Fruit fly (Drosophila melanogaster): ENCODE results near the gene Aduk.
A peak's percentile ranks its signal among the peaks of the same experiment; 100 is the strongest.

Gene Aduk

DNA sequence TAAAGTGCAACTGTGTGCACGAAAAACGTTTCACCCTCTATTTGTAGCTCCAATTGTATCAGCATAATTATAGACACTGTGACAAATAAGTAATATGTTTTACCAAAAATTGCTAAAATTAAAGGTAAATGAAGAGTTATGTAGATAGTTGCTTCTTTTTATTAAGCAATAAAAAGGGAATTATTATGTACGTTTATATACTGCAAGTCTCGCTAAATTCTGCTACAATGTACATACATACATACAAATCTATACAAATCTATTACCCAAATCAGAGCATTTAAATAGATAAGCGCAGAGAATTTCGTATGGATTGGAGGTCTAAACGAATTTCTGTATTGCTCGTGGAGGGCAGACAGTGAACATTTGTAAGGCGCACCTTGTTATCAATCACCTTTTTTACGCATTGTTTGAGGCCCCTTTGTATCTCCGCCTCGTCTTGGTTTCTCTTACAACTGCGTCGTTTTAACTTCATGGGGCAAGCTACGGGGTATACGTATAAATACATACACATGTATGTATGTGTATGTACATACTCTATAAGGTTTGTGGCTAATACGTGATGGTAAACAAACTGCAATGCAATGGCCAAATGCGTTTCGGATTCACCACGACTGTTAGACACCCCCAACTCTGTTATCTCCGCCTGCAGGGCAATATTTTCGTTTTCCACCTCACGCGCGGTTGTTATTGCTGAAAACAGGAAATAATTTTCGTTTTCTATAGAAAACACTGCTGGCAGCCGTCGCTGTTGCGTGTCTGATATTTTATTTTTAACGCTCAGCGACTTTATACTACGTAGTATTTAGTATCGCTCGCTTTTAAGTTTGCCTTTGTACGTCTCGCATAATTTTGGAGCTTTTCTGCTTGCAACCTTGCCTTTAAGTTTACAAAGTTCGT lies 4.9 kb upstream of the Aduk start (continued):
- TF ChIP-seq repo (GFP tag; optimal IDR thresholded peaks at IDR 0.05) (no peak), cas (GFP tag; IDR thresholded peaks at IDR 0.05) (no peak), CG13894 (tag; optimal IDR thresholded peaks at IDR 0.05) (no peak), Bteb2 (GFP tag; optimal IDR thresholded peaks at IDR 0.05) (peak; percentile 28), gt (GFP tag; IDR thresholded peaks at IDR 0.05) (no peak), CG17568 (GFP tag; optimal IDR thresholded peaks at IDR 0.05) (peak; percentile 64), CG34224 (GFP tag; IDR thresholded peaks at IDR 0.05; ENCODE audit: partially characterized antibody) (no peak), Lhr (GFP tag; optimal IDR thresholded peaks at IDR 0.05) (peak; percentile 40), gcm (GFP tag; optimal IDR thresholded peaks at IDR 0.05) (peak; percentile 72), lola (GFP tag; optimal IDR thresholded peaks at IDR 0.05) (peak in 1 of 3 experiments; percentile 80), CG6689 (GFP tag; IDR thresholded peaks at IDR 0.05) (peak; percentile 50; the same call in 1 of the 2 replicates), Usf (GFP tag; optimal IDR thresholded peaks at IDR 0.05) (no peak), Poxn (GFP tag; IDR thresholded peaks at IDR 0.05) (no peak), CG7556 (GFP tag; optimal IDR thresholded peaks at IDR 0.05) (peak; percentile 74), CG3847 (GFP tag; IDR thresholded peaks at IDR 0.05) (0 out of 2 replicates have a peak, but pooled peaks have one; percentile 35), CG15514 (GFP tag; optimal IDR thresholded peaks at IDR 0.05) (peak; percentile 1), CG2889 (GFP tag; IDR thresholded peaks at IDR 0.05) (no peak), trh (GFP tag; optimal IDR thresholded peaks at IDR 0.05) (no peak), Taf1 (GFP tag; IDR thresholded peaks at IDR 0.05) (0 out of 2 replicates have a peak, but pooled peaks have one; percentile 21), fd3F (GFP tag; optimal IDR thresholded peaks at IDR 0.05) (no peak), Sox102F (GFP tag; optimal IDR thresholded peaks at IDR 0.05) (peak; percentile 79), grau (tag; optimal IDR thresholded peaks at IDR 0.05) (peak; percentile 77), CTCF (GFP tag; optimal IDR thresholded peaks at IDR 0.05) (no peak), vnd (GFP tag; IDR thresholded peaks at IDR 0.05; ENCODE audit: partially characterized antibody) (no peak), onecut (GFP tag; IDR thresholded peaks at IDR 0.05) (no peak), NC2β (GFP tag; optimal IDR thresholded peaks at IDR 0.05) (peak; percentile 55), CG17361 (GFP tag; IDR thresholded peaks at IDR 0.05) (peak; percentile 80), run (tag; optimal IDR thresholded peaks at IDR 0.05) (peak; percentile 16), Fer2 (tag; optimal IDR thresholded peaks at IDR 0.05) (no peak), insv (GFP tag; optimal IDR thresholded peaks at IDR 0.05) (no peak), ap (GFP tag; IDR thresholded peaks at IDR 0.05) (no peak), fd96Cb (tag; optimal IDR thresholded peaks at IDR 0.05) (peak; percentile 75), CG9876 (GFP tag; optimal IDR thresholded peaks at IDR 0.05) (no peak), Mad (GFP tag; optimal IDR thresholded peaks at IDR 0.05) (no peak), Tbp (GFP tag; optimal IDR thresholded peaks at IDR 0.05) (no peak), kah (GFP tag; optimal IDR thresholded peaks at IDR 0.05) (no peak), CG4404 (GFP tag; IDR thresholded peaks at IDR 0.05) (no peak), sisA (GFP tag; IDR thresholded peaks at IDR 0.05) (peak; percentile 31; the same call in 1 of the 2 replicates), her (GFP tag; optimal IDR thresholded peaks at IDR 0.05) (no peak), fd64A (GFP tag; optimal IDR thresholded peaks at IDR 0.05) (peak; percentile 7), Nf-YC (tag; optimal IDR thresholded peaks at IDR 0.05) (no peak), CG34422 (GFP tag; IDR thresholded peaks at IDR 0.05) (peak; percentile 59; the same call in 1 of the 3 replicates), tll (GFP tag; optimal IDR thresholded peaks at IDR 0.05) (no peak), Atf3 (GFP tag; optimal IDR thresholded peaks at IDR 0.05) (no peak), ATbp (GFP tag; optimal IDR thresholded peaks at IDR 0.05) (peak; percentile 74), D19B (GFP tag; optimal IDR thresholded peaks at IDR 0.05) (peak; percentile 34), bigmax (GFP tag; optimal IDR thresholded peaks at IDR 0.05) (no peak), Hey (tag; optimal IDR thresholded peaks at IDR 0.05) (no peak), Blimp-1 (GFP tag; optimal IDR thresholded peaks at IDR 0.05) (peak; percentile 70)

Data from whole organism, embryonic.